Fruit fly (Drosophila melanogaster) whole organism, embryonic: Measurements from ENCODE around the gene sdt.
A peak's percentile ranks its signal among the peaks of the same experiment; 100 is the strongest.

Source experiments
- Aef1 ChIP-seq: fragments of 200-800 bp; sonication (Bioruptor generic); IDR thresholded peaks from 3 replicates; pipeline ENCODE4 v1.3.6; 2022; ENCODE audit warnings: missing biosample characterization, missing genetic modification characterization
- CG12104 ChIP-seq: fragments of 200-800 bp; sonication (Bioruptor generic); optimal IDR thresholded peaks from 3 replicates; lab custom pipeline; 2016; ENCODE audit warnings: missing biosample characterization, missing genetic modification characterization
- CG12155 ChIP-seq: fragments of 200-800 bp; sonication (Bioruptor generic); optimal IDR thresholded peaks from 3 replicates; lab custom pipeline; 2016; ENCODE audit warnings: missing biosample characterization, missing genetic modification characterization
- CG13296 ChIP-seq: fragments of 200-800 bp; sonication (Bioruptor generic); optimal IDR thresholded peaks from 3 replicates; lab custom pipeline; 2018; ENCODE audit warnings: missing biosample characterization, mild to moderate bottlenecking, missing genetic modification characterization
- CG1529 ChIP-seq: fragments of 200-800 bp; sonication (Bioruptor generic); optimal IDR thresholded peaks from 3 replicates; lab custom pipeline; 2018; ENCODE audit warnings: missing biosample characterization, missing genetic modification characterization
- CG17361 ChIP-seq: fragments of 200-800 bp; sonication (Bioruptor generic); IDR thresholded peaks from 3 replicates; pipeline ENCODE4 v1.3.6; 2022; ENCODE audit warnings: missing biosample characterization, missing genetic modification characterization
- CG2129 ChIP-seq: fragments of 200-800 bp; sonication (Bioruptor generic); IDR thresholded peaks from 2 replicates; pipeline ENCODE4 v1.3.6; 2022; ENCODE audit warnings: missing biosample characterization, missing genetic modification characterization; ENCODE audit not compliant: partially characterized antibody
- CG2889 ChIP-seq: fragments of 200-800 bp; sonication (Bioruptor generic); IDR thresholded peaks from 3 replicates; pipeline ENCODE4 v1.3.6; 2022; ENCODE audit warnings: missing biosample characterization, missing genetic modification characterization
- CG30431 ChIP-seq: fragments of 200-800 bp; sonication (Bioruptor generic); optimal IDR thresholded peaks from 2 replicates; lab custom pipeline; 2017; ENCODE audit warnings: missing biosample characterization, missing genetic modification characterization
- CG32532 ChIP-seq: fragments of 200-800 bp; sonication (Bioruptor generic); IDR thresholded peaks from 2 replicates; pipeline ENCODE4 v1.3.6; 2022; ENCODE audit warnings: missing biosample characterization, missing genetic modification characterization
- CG3281 ChIP-seq: fragments of 200-800 bp; sonication (Bioruptor generic); optimal IDR thresholded peaks from 3 replicates; lab custom pipeline; 2017; ENCODE audit warnings: missing biosample characterization, mild to moderate bottlenecking, missing genetic modification characterization
- CG3847 ChIP-seq: fragments of 200-800 bp; sonication (Bioruptor generic); IDR thresholded peaks from 2 replicates; pipeline ENCODE4 v1.3.6; 2022; ENCODE audit warnings: missing biosample characterization, missing genetic modification characterization
- CG4617 ChIP-seq: fragments of 200-800 bp; sonication (Bioruptor generic); optimal IDR thresholded peaks from 3 replicates; lab custom pipeline; 2016; ENCODE audit warnings: missing biosample characterization, missing genetic modification characterization, borderline replicate concordance
- CG7745 ChIP-seq: fragments of 200-800 bp; sonication (Bioruptor generic); optimal IDR thresholded peaks from 2 replicates; lab custom pipeline; 2018; ENCODE audit warnings: missing biosample characterization, mild to moderate bottlenecking, missing genetic modification characterization, moderate library complexity
- CG7786 ChIP-seq: fragments of 200-800 bp; sonication (Bioruptor generic); optimal IDR thresholded peaks from 2 replicates; lab custom pipeline; 2016; ENCODE audit warnings: missing biosample characterization, missing genetic modification characterization
- CG9817 ChIP-seq: fragments of 200-800 bp; sonication (Bioruptor generic); optimal IDR thresholded peaks from 2 replicates; lab custom pipeline; 2018; ENCODE audit warnings: missing biosample characterization, mild to moderate bottlenecking, missing genetic modification characterization, moderate library complexity
- D ChIP-seq, 2 experiments: fragments of 200-800 bp in 1 of 2; fragments of >200 bp in 1 of 2; sonication (Bioruptor generic) in 1 of 2; optimal IDR thresholded peaks; 2 replicates in 1 of 2; 3 replicates in 1 of 2; lab custom pipeline; 2017; ENCODE audit warnings: mild to moderate bottlenecking in 1 of 2, missing biosample characterization in 1 of 2, missing genetic modification characterization in 1 of 2, missing genetic modification reagents in 1 of 2
- Dek ChIP-seq: fragments of 200-800 bp; sonication (Bioruptor generic); optimal IDR thresholded peaks from 3 replicates; lab custom pipeline; 2019; ENCODE audit warnings: missing biosample characterization, mild to moderate bottlenecking, missing genetic modification characterization, moderate library complexity
- Doc2 ChIP-seq: fragments of 200-800 bp; sonication (Bioruptor generic); IDR thresholded peaks from 2 replicates; pipeline ENCODE4 v1.3.6; 2022; ENCODE audit warnings: missing biosample characterization, missing genetic modification characterization
- Ets97D ChIP-seq: fragments of 200-800 bp; sonication (Bioruptor generic); optimal IDR thresholded peaks from 3 replicates; lab custom pipeline; 2016; ENCODE audit warnings: missing biosample characterization, missing genetic modification characterization
- Hsf ChIP-seq: fragments of 200-800 bp; sonication (Bioruptor generic); optimal IDR thresholded peaks from 3 replicates; lab custom pipeline; 2016; ENCODE audit warnings: missing biosample characterization, missing genetic modification characterization
- Lhr ChIP-seq: fragments of 200-800 bp; sonication (Bioruptor generic); optimal IDR thresholded peaks from 3 replicates; lab custom pipeline; 2017; ENCODE audit warnings: mild to moderate bottlenecking, missing biosample characterization, missing genetic modification reagents, missing genetic modification characterization
- Med ChIP-seq: fragments of 200-800 bp; sonication (Bioruptor generic); peaks from one replicate; lab custom pipeline; 2016; ENCODE audit warnings: missing biosample characterization, missing genetic modification characterization, mild to moderate bottlenecking, inconsistent platforms, moderate library complexity
- Rx ChIP-seq: fragments of 200-800 bp; sonication (Bioruptor generic); IDR thresholded peaks from 2 replicates; pipeline ENCODE4 v1.3.6; 2022; ENCODE audit warnings: missing biosample characterization, missing genetic modification characterization
- Trl ChIP-seq, 3 experiments: fragments of >200 bp in 2 of 3; fragments of 200-800 bp in 1 of 3; sonication (Bioruptor generic) in 1 of 3; optimal IDR thresholded peaks; 2 replicates in 1 of 3; 3 replicates in 2 of 3; lab custom pipeline; 2016 to 2017; ENCODE audit warnings: missing biosample characterization in 1 of 3, missing genetic modification characterization in 1 of 3
- Xrp1 ChIP-seq: fragments of 200-800 bp; sonication (Bioruptor generic); IDR thresholded peaks from 2 replicates; pipeline ENCODE4 v1.3.6; 2022; ENCODE audit warnings: missing biosample characterization, missing genetic modification characterization
- caup ChIP-seq: fragments of 200-800 bp; sonication (Bioruptor generic); optimal IDR thresholded peaks from 3 replicates; lab custom pipeline; 2017; ENCODE audit warnings: missing biosample characterization, mild to moderate bottlenecking, missing genetic modification characterization, moderate library complexity; ENCODE audit not compliant: severe bottlenecking
- cg ChIP-seq: fragments of 200-800 bp; sonication (Bioruptor generic); optimal IDR thresholded peaks from 3 replicates; lab custom pipeline; 2019; ENCODE audit warnings: missing biosample characterization, mild to moderate bottlenecking, missing genetic modification characterization, moderate library complexity
- chinmo ChIP-seq: fragments of 200-800 bp; sonication (Bioruptor generic); IDR thresholded peaks from 4 replicates; pipeline ENCODE4 v1.3.6; 2022; ENCODE audit warnings: missing biosample characterization, missing genetic modification characterization; ENCODE audit not compliant: partially characterized antibody
- chn ChIP-seq: fragments of 200-800 bp; sonication (Bioruptor generic); optimal IDR thresholded peaks from 2 replicates; lab custom pipeline; 2016; ENCODE audit warnings: missing biosample characterization, missing genetic modification characterization
- ci ChIP-seq: fragments of 200-800 bp; sonication (Bioruptor generic); IDR thresholded peaks from 3 replicates; pipeline ENCODE4 v1.3.6; 2022; ENCODE audit warnings: missing biosample characterization, missing genetic modification characterization
- dmrt11E ChIP-seq: fragments of 200-800 bp; sonication (Bioruptor generic); optimal IDR thresholded peaks from 3 replicates; lab custom pipeline; 2018; ENCODE audit warnings: missing biosample characterization, mild to moderate bottlenecking, missing genetic modification characterization, moderate library complexity
- esg ChIP-seq: fragments of 200-800 bp; sonication (Bioruptor generic); conservative IDR thresholded peaks from 2 replicates; pipeline ENCODE4 v1.3.6; 2022; ENCODE audit warnings: missing biosample characterization, missing genetic modification characterization
- kni ChIP-seq: fragments of 200-800 bp; sonication (Bioruptor generic); optimal IDR thresholded peaks from 3 replicates; lab custom pipeline; 2017; ENCODE audit warnings: mild to moderate bottlenecking, missing biosample characterization, missing genetic modification reagents, missing genetic modification characterization
- nom ChIP-seq: fragments of 200-800 bp; sonication (Bioruptor generic); optimal IDR thresholded peaks from 2 replicates; lab custom pipeline; 2017; ENCODE audit warnings: missing biosample characterization, missing genetic modification characterization, mild to moderate bottlenecking, moderate library complexity, missing genetic modification reagents
- otp ChIP-seq: fragments of 200-800 bp; sonication (Bioruptor generic); IDR thresholded peaks from 3 replicates; pipeline ENCODE4, ENCODE4 v1.3.6; 2022; ENCODE audit warnings: missing biosample characterization, missing genetic modification characterization
- pan ChIP-seq, 4 experiments: fragments of >200 bp in 3 of 4; fragments of 200-800 bp in 1 of 4; sonication (Bioruptor generic) in 1 of 4; optimal IDR thresholded peaks in 3 of 4; IDR thresholded peaks in 1 of 4; 2 replicates each; pipeline versions ENCODE4 v1.3.6 to Lab custom; 2017 to 2022; ENCODE audit warnings: missing biosample characterization in 2 of 4, missing genetic modification characterization in 2 of 4, mixed read lengths in 1 of 4
- prd ChIP-seq, 3 experiments: fragments of >200 bp in 2 of 3; fragments of 200-800 bp in 1 of 3; sonication (Bioruptor generic) in 1 of 3; optimal IDR thresholded peaks in 2 of 3; IDR thresholded peaks in 1 of 3; 2 replicates in 2 of 3; 3 replicates in 1 of 3; pipeline versions ENCODE4 v1.3.6 to Lab custom; 2017 to 2022; ENCODE audit warnings: missing biosample characterization in 1 of 3, missing genetic modification characterization in 1 of 3
- run ChIP-seq: fragments of 200-800 bp; sonication (Bioruptor generic); optimal IDR thresholded peaks from 3 replicates; lab custom pipeline; 2018; ENCODE audit warnings: missing biosample characterization, mild to moderate bottlenecking, missing genetic modification characterization
- sqz ChIP-seq: fragments of 200-800 bp; sonication (Bioruptor generic); optimal IDR thresholded peaks from 3 replicates; lab custom pipeline; 2018; ENCODE audit warnings: missing biosample characterization, mild to moderate bottlenecking, missing genetic modification characterization
- stc ChIP-seq: fragments of 200-800 bp; sonication (Bioruptor generic); IDR thresholded peaks from 2 replicates; pipeline ENCODE4 v1.3.6; 2022; ENCODE audit warnings: missing biosample characterization, missing genetic modification characterization
- unc-4 ChIP-seq: fragments of 200-800 bp; sonication (Bioruptor generic); IDR thresholded peaks from 2 replicates; pipeline ENCODE4 v1.3.6; 2022; ENCODE audit warnings: missing biosample characterization, missing genetic modification characterization; ENCODE audit not compliant: partially characterized antibody
- wdn ChIP-seq: fragments of 200-800 bp; sonication (Bioruptor generic); IDR thresholded peaks from 2 replicates; pipeline ENCODE4 v1.3.6; 2022; ENCODE audit warnings: missing biosample characterization, missing genetic modification characterization
- yki ChIP-seq: fragments of >200 bp; optimal IDR thresholded peaks from 3 replicates; lab custom pipeline; 2018
- zen ChIP-seq: fragments of 200-800 bp; sonication (Bioruptor generic); optimal IDR thresholded peaks from 3 replicates; lab custom pipeline; 2018; ENCODE audit warnings: missing biosample characterization, mild to moderate bottlenecking, missing genetic modification characterization, moderate library complexity

Gene sdt

DNA sequence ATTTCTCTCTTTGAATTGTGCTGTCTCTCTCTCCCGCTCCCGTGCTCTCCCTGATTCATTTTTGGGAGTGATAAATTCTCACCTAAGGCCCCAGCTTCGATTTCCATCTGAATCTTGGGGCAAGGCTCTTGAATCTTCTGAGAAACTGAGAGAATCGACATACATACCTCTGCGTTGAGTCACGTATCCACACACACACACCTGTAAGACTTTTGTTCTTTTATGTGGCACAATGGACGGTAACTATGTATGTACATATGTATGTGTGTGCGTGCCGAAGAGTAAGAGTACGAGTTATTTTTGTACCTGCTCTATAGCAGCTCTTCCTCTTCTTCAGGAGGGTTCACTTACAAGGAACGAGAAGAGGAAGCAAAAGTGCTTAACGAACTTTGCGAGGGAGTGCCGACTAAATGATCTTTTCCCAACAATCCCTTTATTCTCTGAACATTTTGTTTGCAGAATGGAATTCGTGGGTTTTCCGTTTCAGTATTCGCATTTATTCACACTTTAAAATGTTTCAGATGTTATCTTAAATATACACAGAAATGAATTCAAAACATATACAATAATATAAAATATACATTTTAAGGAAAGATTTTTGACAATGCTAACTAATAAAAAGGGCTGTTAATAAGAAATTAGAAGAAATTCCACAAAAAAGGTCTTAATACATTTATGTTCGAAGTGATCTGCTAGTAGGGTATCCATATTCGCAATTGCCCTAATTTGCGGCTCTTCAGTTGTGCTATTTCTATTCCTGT, 36.9 kb downstream of the sdt start (continued):
- TF ChIP-seq CG7745 (tag; lab: Kevin White, UChicago) (no peak), yki (peak; percentile 43), CG17361 (no peak), ci (GFP tag; lab: Robert Waterston, UW) (no peak), dmrt11E (tag; lab: Kevin White, UChicago) (peak; percentile 21), kni (GFP tag; lab: Kevin White, UChicago) (peak; percentile 40), run (no peak), CG9817 (tag; lab: Kevin White, UChicago) (no peak), Med (GFP tag; lab: Kevin White, UChicago) (no peak), unc-4 (GFP tag; lab: Robert Waterston, UW) (no peak), Ets97D (GFP tag; lab: Kevin White, UChicago) (no peak), pan (optimal IDR thresholded peaks at IDR 0.05; lab: Kevin White, UChicago) (no peak), pan (GFP tag; optimal IDR thresholded peaks at IDR 0.05 in 1 of 2, IDR thresholded peaks at IDR 0.05 in 1 of 2) (no peak), CG2889 (GFP tag; lab: Robert Waterston, UW) (no peak), Rx (GFP tag; lab: Robert Waterston, UW) (no peak), CG1529 (GFP tag; lab: Kevin White, UChicago) (no peak), CG32532 (GFP tag; lab: Robert Waterston, UW) (no peak), CG4617 (GFP tag; lab: Kevin White, UChicago) (no peak), CG3847 (GFP tag; lab: Robert Waterston, UW) (no peak), CG12155 (GFP tag; lab: Kevin White, UChicago) (no peak), CG30431 (GFP tag; lab: Kevin White, UChicago) (no peak), cg (GFP tag; lab: Kevin White, UChicago) (peak; percentile 74), Aef1 (GFP tag; lab: Robert Waterston, UW) (no peak), Dek (tag; lab: Kevin White, UChicago) (no peak), Trl (optimal IDR thresholded peaks at IDR 0.05; lab: Kevin White, UChicago) (peak; percentile 40 to 77), Trl (GFP tag; optimal IDR thresholded peaks at IDR 0.05; lab: Kevin White, UChicago) (no peak), otp (GFP tag; lab: Robert Waterston, UW) (no peak), prd (optimal IDR thresholded peaks at IDR 0.05; lab: Kevin White, UChicago) (no peak), prd (GFP tag; IDR thresholded peaks at IDR 0.05; lab: Robert Waterston, UW) (no peak)

DNA sequence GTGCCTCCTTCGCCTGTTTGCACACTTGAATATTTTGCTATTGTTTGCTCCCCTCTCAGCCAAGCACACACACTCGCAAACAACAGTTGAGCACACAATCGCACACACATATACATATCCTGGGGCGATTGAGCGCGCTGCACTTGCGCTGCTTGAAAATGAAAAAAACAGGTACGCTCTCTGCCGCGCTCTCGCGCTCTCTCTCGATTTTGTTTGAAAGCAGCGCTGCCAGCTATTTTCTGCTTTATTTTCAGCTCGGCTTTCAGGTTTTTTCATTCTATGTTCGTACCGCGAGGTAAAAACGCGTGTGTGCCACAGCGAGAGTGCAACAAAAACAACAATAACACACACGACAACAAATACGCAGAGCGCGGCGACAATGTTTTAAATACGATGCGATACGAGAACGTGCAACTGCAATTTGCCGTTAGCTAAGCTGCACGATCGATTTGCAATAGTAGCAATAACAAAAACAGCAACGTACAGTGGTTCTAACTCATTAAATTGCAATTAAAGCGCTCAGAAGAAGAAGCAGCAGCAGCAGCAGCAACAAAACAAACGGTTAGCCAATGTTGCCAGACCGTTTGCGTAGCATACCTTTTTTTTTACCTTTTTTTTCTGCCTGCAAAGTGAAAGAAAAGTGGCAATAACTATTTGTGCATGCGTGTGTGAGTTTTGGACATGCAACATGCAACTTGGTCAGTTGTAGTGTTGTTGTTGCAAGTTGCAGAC, 37.7 kb downstream of the sdt start:
- TF ChIP-seq stc (GFP tag; lab: Robert Waterston, UW) (no peak), CG2129 (no peak), Xrp1 (GFP tag; lab: Robert Waterston, UW) (no peak), prd (optimal IDR thresholded peaks at IDR 0.05; lab: Kevin White, UChicago) (no peak), prd (GFP tag; IDR thresholded peaks at IDR 0.05; lab: Robert Waterston, UW) (no peak), chn (GFP tag; lab: Kevin White, UChicago) (no peak), Doc2 (GFP tag; lab: Robert Waterston, UW) (no peak), CG7786 (GFP tag; lab: Kevin White, UChicago) (no peak), caup (no peak), sqz (GFP tag; lab: Kevin White, UChicago) (peak; percentile 67), nom (GFP tag; lab: Kevin White, UChicago) (peak; percentile 7), chinmo (no peak), wdn (GFP tag; lab: Robert Waterston, UW) (no peak), CG13296 (no peak), esg (GFP tag; lab: Robert Waterston, UW) (no peak), CG12104 (GFP tag; lab: Kevin White, UChicago) (no peak), D (optimal IDR thresholded peaks at IDR 0.05; lab: Kevin White, UChicago) (no peak), D (GFP tag; optimal IDR thresholded peaks at IDR 0.05; lab: Kevin White, UChicago) (no peak), otp (GFP tag; lab: Robert Waterston, UW) (no peak), Hsf (no peak), Lhr (GFP tag; lab: Kevin White, UChicago) (no peak), CG12155 (GFP tag; lab: Kevin White, UChicago) (no peak), zen (tag; lab: Kevin White, UChicago) (peak; percentile 94), CG3281 (GFP tag; lab: Kevin White, UChicago) (no peak)
